Worm (Caenorhabditis elegans) whole organism, dauer: ENCODE results near the gene wago-4.

ENCODE experiments used
- unc-62 ChIP-seq: sonication (generic microtip); optimal IDR thresholded peaks from 2 replicates; lab custom pipeline; 2017; ENCODE audit warnings: missing biosample characterization, missing genetic modification reagents, missing genetic modification characterization

wago-4 gene

DNA sequence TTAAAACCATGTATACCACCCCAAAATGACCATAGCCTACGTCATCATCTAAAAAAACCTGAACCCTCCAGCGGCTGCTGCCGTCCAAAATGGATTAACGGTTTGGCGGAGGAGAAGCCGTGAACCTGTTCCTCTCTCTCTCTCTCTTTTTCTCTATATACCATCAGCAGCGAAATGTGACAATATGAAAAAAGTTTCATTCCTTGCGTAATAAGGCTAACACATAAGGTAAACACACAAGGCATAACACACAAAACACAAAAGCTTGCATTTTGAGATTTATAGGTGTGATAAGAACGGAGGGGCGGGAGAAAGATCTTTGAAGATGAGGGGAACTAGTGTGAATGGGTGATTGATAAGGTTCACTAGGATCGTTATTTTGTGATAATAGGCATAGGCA lies 41.9 kb downstream of the wago-4 start:
- no peak for TF ChIP-seq unc-62

- no peak for TF ChIP-seq unc-62
Observed at ce11 chrII:12961743-12962142, 42.4 kb downstream of the wago-4 start.

- no peak for TF ChIP-seq unc-62
Observed at ce11 chrII:12965138-12965537, 45.8 kb downstream of the wago-4 start.

DNA sequence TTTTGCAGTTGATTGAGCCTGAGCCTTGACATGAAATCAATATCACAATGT lies 46.0 kb downstream of the wago-4 start, which contains the start of gene ptr-18:
Gene ptr-18 (plus strand): TSS at position 9 of the 51 bp plus-strand sequence.
- TF ChIP-seq unc-62, result no peak

DNA sequence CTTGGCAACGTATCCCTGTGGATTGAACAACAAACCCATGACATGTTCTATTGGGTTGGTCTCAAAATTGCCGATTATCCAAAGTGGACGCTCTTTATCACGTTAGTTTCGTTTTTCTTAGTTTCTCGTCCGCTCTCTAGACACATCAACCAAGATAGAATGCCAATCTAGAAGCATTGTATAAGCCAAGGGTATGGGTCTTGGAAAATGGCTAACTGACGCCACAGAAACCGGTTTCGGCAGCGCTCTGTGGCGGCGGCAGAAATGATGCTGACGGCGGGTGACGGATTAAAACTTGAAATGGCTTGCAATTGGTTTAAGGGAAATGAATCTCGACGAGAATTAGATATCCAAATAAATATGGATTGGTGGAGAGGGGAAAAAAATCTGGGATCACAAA lies 46.2 kb downstream of the wago-4 start:
- no peak for TF ChIP-seq unc-62

ce11 chrII:12966274-12966673 lies 46.9 kb downstream of the wago-4 start:
- no peak for TF ChIP-seq unc-62

ce11 chrII:12968448-12968969 lies 49.2 kb downstream of the wago-4 start:
- TF ChIP-seq unc-62, result no peak

DNA sequence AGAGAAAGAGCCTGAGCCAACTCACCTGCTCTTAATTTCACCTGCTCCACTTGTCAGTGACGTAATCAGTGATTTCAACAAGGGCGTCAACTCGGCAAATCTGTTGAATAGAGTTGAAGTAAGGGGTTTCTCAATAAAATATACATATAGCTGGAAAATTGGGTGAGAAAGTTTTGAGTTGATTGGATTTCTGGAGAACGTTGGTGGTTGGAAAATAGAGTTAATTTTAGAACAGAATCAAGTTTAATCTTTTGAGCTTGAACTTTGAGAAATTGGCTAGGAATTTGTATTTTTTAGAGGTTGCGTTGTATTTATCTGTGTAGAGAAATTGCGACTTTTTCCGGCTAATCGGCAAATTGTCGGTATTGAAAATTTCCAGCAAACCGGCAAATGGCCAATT lies 50.3 kb downstream of the wago-4 start, which contains the start of gene Y38F1A.4:
Gene Y38F1A.4 (minus strand): TSS at position 101 of the 400 bp plus-strand sequence.
- no peak for TF ChIP-seq unc-62
